Fruit fly (Drosophila melanogaster): ENCODE measurements around the gene CG15529.

CG15529 gene

dm6 chr3R:30124635-30125034 lies 27.2 kb upstream of the CG15529 start, which contains the start of gene CG45073:
TSS of gene CG45073 (minus strand) at chr3R:30124735.
- TF ChIP-seq ttk (optimal IDR thresholded peaks at IDR 0.05) (no peak), Sin3A (optimal IDR thresholded peaks at IDR 0.05) (no peak), Myc (optimal IDR thresholded peaks at IDR 0.05) (no peak), psq (optimal IDR thresholded peaks at IDR 0.05) (no peak), insv (optimal IDR thresholded peaks at IDR 0.05) (no peak), h (optimal IDR thresholded peaks at IDR 0.05) (no peak)

- TF ChIP-seq ttk (optimal IDR thresholded peaks at IDR 0.05) (no peak), Myc (optimal IDR thresholded peaks at IDR 0.05) (no peak), psq (optimal IDR thresholded peaks at IDR 0.05) (no peak), Sin3A (optimal IDR thresholded peaks at IDR 0.05) (no peak), insv (optimal IDR thresholded peaks at IDR 0.05) (no peak), h (optimal IDR thresholded peaks at IDR 0.05) (no peak)
Measured at dm6 chr3R:30129019-30129418, 22.8 kb upstream of the CG15529 start, which contains the start of gene Ppi1. TSS of gene Ppi1 (minus strand) at chr3R:30129119.

dm6 chr3R:30132295-30132694 lies 19.6 kb upstream of the CG15529 start, which contains the start of gene CG31029:
TSS of gene CG31029 (minus strand) at chr3R:30132395.
- TF ChIP-seq Myc (optimal IDR thresholded peaks at IDR 0.05) (no peak), psq (optimal IDR thresholded peaks at IDR 0.05) (no peak)

- TF ChIP-seq ttk (optimal IDR thresholded peaks at IDR 0.05) = no peak
- TF ChIP-seq Myc (optimal IDR thresholded peaks at IDR 0.05) = no peak
- no peak for TF ChIP-seq insv (optimal IDR thresholded peaks at IDR 0.05)
- no peak for TF ChIP-seq psq (optimal IDR thresholded peaks at IDR 0.05)
- no peak for TF ChIP-seq h (optimal IDR thresholded peaks at IDR 0.05)
- TF ChIP-seq Sin3A (optimal IDR thresholded peaks at IDR 0.05) = no peak
Measured at dm6 chr3R:30134063-30135047, 17.5 kb upstream of the CG15529 start, which contains the start of gene Tpi. TSS of gene Tpi (minus strand) at chr3R:30134599.

dm6 chr3R:30149506-30149905 lies 2.4 kb upstream of the CG15529 start, which contains the start of gene AdoR:
TSS of gene AdoR (minus strand) at chr3R:30149606.
- TF ChIP-seq Myc (optimal IDR thresholded peaks at IDR 0.05) = no peak
- no peak for TF ChIP-seq ttk (optimal IDR thresholded peaks at IDR 0.05)
- no peak for TF ChIP-seq Sin3A (optimal IDR thresholded peaks at IDR 0.05)
- TF ChIP-seq h (optimal IDR thresholded peaks at IDR 0.05) = no peak
- no peak for TF ChIP-seq psq (optimal IDR thresholded peaks at IDR 0.05)
- no peak for TF ChIP-seq insv (optimal IDR thresholded peaks at IDR 0.05)

- TF ChIP-seq Sin3A (optimal IDR thresholded peaks at IDR 0.05) = no peak
- TF ChIP-seq insv (optimal IDR thresholded peaks at IDR 0.05) = no peak
- TF ChIP-seq psq (optimal IDR thresholded peaks at IDR 0.05) = no peak
- no peak for TF ChIP-seq ttk (optimal IDR thresholded peaks at IDR 0.05)
- TF ChIP-seq Myc (optimal IDR thresholded peaks at IDR 0.05) = no peak
- no peak for TF ChIP-seq h (optimal IDR thresholded peaks at IDR 0.05)
Measured at dm6 chr3R:30150602-30151001, 1.3 kb upstream of the CG15529 start.

- TF ChIP-seq Sin3A (optimal IDR thresholded peaks at IDR 0.05) (no peak), Myc (optimal IDR thresholded peaks at IDR 0.05) (no peak), h (optimal IDR thresholded peaks at IDR 0.05) (no peak), insv (optimal IDR thresholded peaks at IDR 0.05) (no peak), ttk (optimal IDR thresholded peaks at IDR 0.05) (no peak), psq (optimal IDR thresholded peaks at IDR 0.05) (no peak)
Measured at dm6 chr3R:30153864-30154263, 2.0 kb downstream of the CG15529 start.

- TF ChIP-seq Sin3A (optimal IDR thresholded peaks at IDR 0.05) (no peak), Myc (optimal IDR thresholded peaks at IDR 0.05) (no peak), h (optimal IDR thresholded peaks at IDR 0.05) (no peak), ttk (optimal IDR thresholded peaks at IDR 0.05) (no peak), psq (optimal IDR thresholded peaks at IDR 0.05) (no peak)
Measured at dm6 chr3R:30160312-30160942, 8.6 kb downstream of the CG15529 start, which contains the start of gene CG11498. TSS of gene CG11498 (minus strand) at chr3R:30160473.

- TF ChIP-seq ttk (optimal IDR thresholded peaks at IDR 0.05) (no peak), Myc (optimal IDR thresholded peaks at IDR 0.05) (no peak), h (optimal IDR thresholded peaks at IDR 0.05) (no peak), Sin3A (optimal IDR thresholded peaks at IDR 0.05) (no peak), psq (optimal IDR thresholded peaks at IDR 0.05) (no peak), insv (optimal IDR thresholded peaks at IDR 0.05) (no peak)
Measured at dm6 chr3R:30163228-30163627, 11.4 kb downstream of the CG15529 start.

dm6 chr3R:30164162-30164561 lies 12.3 kb downstream of the CG15529 start:
- TF ChIP-seq insv (optimal IDR thresholded peaks at IDR 0.05) (no peak), Myc (optimal IDR thresholded peaks at IDR 0.05) (no peak), psq (optimal IDR thresholded peaks at IDR 0.05) (no peak), ttk (optimal IDR thresholded peaks at IDR 0.05) (no peak), h (optimal IDR thresholded peaks at IDR 0.05) (no peak), Sin3A (optimal IDR thresholded peaks at IDR 0.05) (no peak)

- no peak for TF ChIP-seq Myc (optimal IDR thresholded peaks at IDR 0.05)
- no peak for TF ChIP-seq h (optimal IDR thresholded peaks at IDR 0.05)
- no peak for TF ChIP-seq psq (optimal IDR thresholded peaks at IDR 0.05)
Measured at dm6 chr3R:30166159-30166784, 14.4 kb downstream of the CG15529 start, which contains the start of gene VhaAC45RP. TSS of gene VhaAC45RP (minus strand) at chr3R:30166419.

Data from Kc167 (cell line).